Worm (Caenorhabditis elegans) whole organism, L4 larva: Measurements from ENCODE around the gene nhr-173.

Experiments
- F26F4.8 ChIP-seq: fragments of 200-800 bp; sonication (Bioruptor generic); conservative IDR thresholded peaks from 2 replicates; pipeline ENCODE4 v1.3.6; 2022; ENCODE audit warnings: missing genetic modification characterization, missing compliant biosample characterization
- F37D6.2 ChIP-seq: sonication (generic microtip); optimal IDR thresholded peaks from 2 replicates; lab custom pipeline; 2016; ENCODE audit warnings: mild to moderate bottlenecking, missing genetic modification characterization, missing compliant biosample characterization
- F49E8.2 ChIP-seq: sonication (generic microtip); optimal IDR thresholded peaks from 2 replicates; lab custom pipeline; 2016; ENCODE audit warnings: missing compliant biosample characterization, mild to moderate bottlenecking, missing genetic modification characterization, borderline replicate concordance
- R02D3.7 ChIP-seq: fragments of 150-350 bp; sonication (generic microtip); optimal IDR thresholded peaks from 3 replicates; lab custom pipeline; 2014; ENCODE audit warnings: missing biosample characterization, missing genetic modification characterization
- T26A8.4 ChIP-seq: fragments of 200-800 bp; sonication (Bioruptor generic); IDR thresholded peaks from 2 replicates; pipeline ENCODE4 v1.3.6; 2022; ENCODE audit warnings: missing genetic modification characterization, missing compliant biosample characterization
- Y105C5A.15 ChIP-seq: fragments of 200-800 bp; sonication (Bioruptor generic); IDR thresholded peaks from 2 replicates; pipeline ENCODE4 v1.3.6; 2022; ENCODE audit warnings: missing genetic modification characterization, missing compliant biosample characterization
- Y75B8A.6 ChIP-seq: fragments of 200-800 bp; sonication (Bioruptor generic); IDR thresholded peaks from 2 replicates; pipeline ENCODE4 v1.3.6; 2022; ENCODE audit warnings: missing genetic modification reagents, missing genetic modification characterization, missing compliant biosample characterization
- ZK337.2 ChIP-seq: fragments of 200-800 bp; sonication (Bioruptor generic); IDR thresholded peaks from 2 replicates; pipeline ENCODE4 v1.3.6; 2022; ENCODE audit warnings: missing genetic modification reagents, missing genetic modification characterization, missing compliant biosample characterization
- ZK546.5 ChIP-seq, 2 experiments: sonication (generic microtip); optimal IDR thresholded peaks; 2 replicates each; lab custom pipeline; 2017; ENCODE audit warnings: missing biosample characterization in 2 of 2, missing genetic modification characterization in 2 of 2
- aha-1 ChIP-seq: fragments of 150-350 bp; peaks from one replicate; lab custom pipeline; 2014; ENCODE audit warnings: missing biosample characterization, missing genetic modification characterization
- ceh-28 ChIP-seq: fragments of 150-350 bp; optimal IDR thresholded peaks from 2 replicates; lab custom pipeline; 2014; ENCODE audit warnings: missing biosample characterization, missing genetic modification reagents, missing genetic modification characterization
- ceh-32 ChIP-seq: sonication (generic microtip); optimal IDR thresholded peaks from 2 replicates; lab custom pipeline; 2016; ENCODE audit warnings: mild to moderate bottlenecking, missing genetic modification characterization, missing compliant biosample characterization; ENCODE audit not compliant: poor library complexity
- ceh-62 ChIP-seq: sonication (generic microtip); optimal IDR thresholded peaks from 2 replicates; lab custom pipeline; 2017; ENCODE audit warnings: missing biosample characterization, missing genetic modification characterization
- ceh-82 ChIP-seq: sonication (generic microtip); optimal IDR thresholded peaks from 2 replicates; lab custom pipeline; 2017; ENCODE audit warnings: missing biosample characterization, missing genetic modification characterization
- ces-1 ChIP-seq: fragments of 150-350 bp; sonication (generic microtip); optimal IDR thresholded peaks from 4 replicates; lab custom pipeline; 2014; ENCODE audit warnings: missing biosample characterization, missing genetic modification reagents, missing genetic modification characterization
- ctbp-1 ChIP-seq: fragments of 200-800 bp; sonication (Bioruptor generic); IDR thresholded peaks from 2 replicates; pipeline ENCODE4 v1.3.6; 2022; ENCODE audit warnings: missing genetic modification reagents, missing genetic modification characterization, missing compliant biosample characterization
- daf-12 ChIP-seq: fragments of 150-350 bp; optimal IDR thresholded peaks from 2 replicates; lab custom pipeline; 2014; ENCODE audit warnings: missing biosample characterization, missing genetic modification reagents, missing genetic modification characterization
- daf-19 ChIP-seq: fragments of 200-800 bp; sonication (Bioruptor generic); conservative IDR thresholded peaks from 2 replicates; pipeline ENCODE4 v1.3.6; 2022; ENCODE audit warnings: missing genetic modification characterization, missing compliant biosample characterization
- daf-8 ChIP-seq: fragments of 200-800 bp; sonication (Bioruptor generic); IDR thresholded peaks from 2 replicates; pipeline ENCODE4 v1.3.6; 2022; ENCODE audit warnings: missing genetic modification characterization, missing compliant biosample characterization
- dpl-1 ChIP-seq: fragments of 150-350 bp; optimal IDR thresholded peaks from 2 replicates; lab custom pipeline; 2014; ENCODE audit warnings: missing biosample characterization, missing genetic modification reagents, missing genetic modification characterization
- duxl-1 ChIP-seq: sonication (generic microtip); optimal IDR thresholded peaks from 2 replicates; lab custom pipeline; 2016; ENCODE audit warnings: mild to moderate bottlenecking, missing genetic modification characterization, moderate library complexity, missing compliant biosample characterization; ENCODE audit not compliant: poor library complexity
- hif-1 ChIP-seq, 2 experiments: sonication (generic microtip); optimal IDR thresholded peaks; 2 replicates each; lab custom pipeline; 2016 to 2017; ENCODE audit warnings: missing compliant biosample characterization in 2 of 2, missing genetic modification characterization in 2 of 2, missing genetic modification reagents in 2 of 2, missing genotype in 2 of 2, mild to moderate bottlenecking in 1 of 2
- hlh-11 ChIP-seq: fragments of 200-800 bp; sonication (Bioruptor generic); optimal IDR thresholded peaks from 2 replicates; lab custom pipeline; 2018; ENCODE audit warnings: mild to moderate bottlenecking, missing genetic modification characterization, missing compliant biosample characterization
- jun-1 ChIP-seq: fragments of 150-350 bp; optimal IDR thresholded peaks from 2 replicates; lab custom pipeline; 2014; ENCODE audit warnings: missing biosample characterization, missing genetic modification reagents, missing genetic modification characterization
- lim-7 ChIP-seq: fragments of 200-800 bp; sonication (Bioruptor generic); IDR thresholded peaks from 2 replicates; pipeline ENCODE4 v1.3.6; 2022; ENCODE audit warnings: missing genetic modification characterization, missing compliant biosample characterization
- lin-13 ChIP-seq: fragments of 150-350 bp; optimal IDR thresholded peaks from 2 replicates; lab custom pipeline; 2014; ENCODE audit warnings: missing biosample characterization, missing genetic modification reagents, missing genetic modification characterization
- lin-38 ChIP-seq: fragments of 200-800 bp; sonication (Bioruptor generic); IDR thresholded peaks from 2 replicates; pipeline ENCODE4 v1.3.6; 2022; ENCODE audit warnings: missing genetic modification reagents, missing genetic modification characterization, missing compliant biosample characterization
- lir-3 ChIP-seq: sonication (generic microtip); optimal IDR thresholded peaks from 2 replicates; lab custom pipeline; 2016; ENCODE audit warnings: mild to moderate bottlenecking, missing genetic modification characterization, missing compliant biosample characterization
- madf-5 ChIP-seq, 2 experiments: fragments of 200-800 bp; sonication (Bioruptor generic); IDR thresholded peaks; 2 replicates each; pipeline ENCODE4 v1.3.6; 2022; ENCODE audit warnings: missing compliant biosample characterization in 2 of 2, missing genetic modification characterization in 2 of 2
- madf-9 ChIP-seq: fragments of 200-800 bp; sonication (Bioruptor generic); conservative IDR thresholded peaks from 2 replicates; pipeline ENCODE4 v1.3.6; 2022; ENCODE audit warnings: missing genetic modification reagents, missing genetic modification characterization, missing compliant biosample characterization
- mdl-1 ChIP-seq, 2 experiments: fragments of 150-350 bp in 1 of 2; sonication (generic microtip) in 1 of 2; optimal IDR thresholded peaks; 2 replicates each; lab custom pipeline; 2014 to 2017; ENCODE audit warnings: missing biosample characterization in 2 of 2, missing genetic modification characterization in 2 of 2
- mxl-2 ChIP-seq: fragments of 200-800 bp; sonication (Bioruptor generic); conservative IDR thresholded peaks from 2 replicates; pipeline ENCODE4 v1.3.6; 2022; ENCODE audit warnings: missing genetic modification reagents, missing genetic modification characterization, missing compliant biosample characterization
- nhr-10 ChIP-seq: fragments of 150-350 bp; optimal IDR thresholded peaks from 2 replicates; lab custom pipeline; 2014; ENCODE audit warnings: missing biosample characterization, missing genetic modification characterization
- nhr-11 ChIP-seq: fragments of 150-350 bp; optimal IDR thresholded peaks from 2 replicates; lab custom pipeline; 2014; ENCODE audit warnings: missing biosample characterization, missing genetic modification characterization
- nhr-111 ChIP-seq: fragments of 200-800 bp; sonication (Bioruptor generic); optimal IDR thresholded peaks from 2 replicates; lab custom pipeline; 2018; ENCODE audit warnings: mild to moderate bottlenecking, missing genetic modification characterization, missing compliant biosample characterization
- nhr-237 ChIP-seq: sonication (generic microtip); optimal IDR thresholded peaks from 2 replicates; lab custom pipeline; 2017; ENCODE audit warnings: missing biosample characterization, missing genetic modification characterization
- nhr-41 ChIP-seq: fragments of 200-800 bp; sonication (Bioruptor generic); IDR thresholded peaks from 2 replicates; pipeline ENCODE4 v1.3.6; 2022; ENCODE audit warnings: missing genetic modification reagents, missing genetic modification characterization, missing compliant biosample characterization
- nhr-48 ChIP-seq: sonication (generic microtip); optimal IDR thresholded peaks from 2 replicates; lab custom pipeline; 2016; ENCODE audit warnings: mild to moderate bottlenecking, missing genetic modification characterization, missing compliant biosample characterization
- nhr-76 ChIP-seq: fragments of 150-350 bp; optimal IDR thresholded peaks from 2 replicates; lab custom pipeline; 2014; ENCODE audit warnings: missing biosample characterization, missing genetic modification characterization
- php-3 ChIP-seq: fragments of 200-800 bp; sonication (Bioruptor generic); IDR thresholded peaks from 2 replicates; pipeline ENCODE4 v1.3.6; 2022; ENCODE audit warnings: missing genetic modification reagents, missing genetic modification characterization, missing compliant biosample characterization
- pqm-1 ChIP-seq: sonication (generic microtip); optimal IDR thresholded peaks from 2 replicates; lab custom pipeline; 2017; ENCODE audit warnings: missing biosample characterization, missing genetic modification characterization
- rbr-2 ChIP-seq: sonication (generic microtip); optimal IDR thresholded peaks from 2 replicates; lab custom pipeline; 2016; ENCODE audit warnings: missing genotype, missing genetic modification characterization, missing compliant biosample characterization
- skn-1 ChIP-seq: fragments of 150-350 bp; optimal IDR thresholded peaks from 2 replicates; lab custom pipeline; 2014; ENCODE audit warnings: missing biosample characterization, missing genetic modification characterization
- snpc-1.2 ChIP-seq: fragments of 200-800 bp; sonication (Bioruptor generic); IDR thresholded peaks from 2 replicates; pipeline ENCODE4 v1.3.6; 2022; ENCODE audit warnings: missing genetic modification reagents, missing genetic modification characterization, missing compliant biosample characterization
- snpc-4 ChIP-seq: fragments of 150-350 bp; optimal IDR thresholded peaks from 2 replicates; lab custom pipeline; 2014; ENCODE audit warnings: missing biosample characterization, missing genetic modification characterization
- spr-1 ChIP-seq: sonication (generic microtip); optimal IDR thresholded peaks from 2 replicates; lab custom pipeline; 2016; ENCODE audit warnings: mild to moderate bottlenecking, missing genetic modification characterization, missing compliant biosample characterization
- spr-3 ChIP-seq: fragments of 200-800 bp; sonication (Bioruptor generic); optimal IDR thresholded peaks from 2 replicates; lab custom pipeline; 2018; ENCODE audit warnings: mild to moderate bottlenecking, missing genetic modification characterization, missing compliant biosample characterization
- tag-97 ChIP-seq: fragments of 200-800 bp; sonication (Bioruptor generic); IDR thresholded peaks from 2 replicates; pipeline ENCODE4 v1.3.6; 2022; ENCODE audit warnings: missing genetic modification characterization, missing compliant biosample characterization
- unc-130 ChIP-seq: sonication (generic microtip); optimal IDR thresholded peaks from 2 replicates; lab custom pipeline; 2016; ENCODE audit warnings: missing genetic modification reagents, missing genetic modification characterization, missing compliant biosample characterization
- unc-62 ChIP-seq, 3 experiments: fragments of 150-350 bp in 1 of 3; sonication (generic microtip); optimal IDR thresholded peaks in 2 of 3; peaks in 1 of 3; 1 replicate in 1 of 3; 2 replicates in 2 of 3; lab custom pipeline; 2014 to 2017; ENCODE audit warnings: missing biosample characterization in 3 of 3, missing genetic modification characterization in 3 of 3, missing genetic modification reagents in 3 of 3, missing genotype in 1 of 3
- zag-1 ChIP-seq: fragments of 150-350 bp; optimal IDR thresholded peaks from 2 replicates; lab custom pipeline; 2014; ENCODE audit warnings: missing biosample characterization, missing genetic modification characterization
- zfp-3 ChIP-seq: fragments of 200-800 bp; sonication (Bioruptor generic); conservative IDR thresholded peaks from 2 replicates; pipeline ENCODE4 v1.3.6; 2022; ENCODE audit warnings: missing genetic modification reagents, missing genetic modification characterization, missing compliant biosample characterization

nhr-173 gene

DNA sequence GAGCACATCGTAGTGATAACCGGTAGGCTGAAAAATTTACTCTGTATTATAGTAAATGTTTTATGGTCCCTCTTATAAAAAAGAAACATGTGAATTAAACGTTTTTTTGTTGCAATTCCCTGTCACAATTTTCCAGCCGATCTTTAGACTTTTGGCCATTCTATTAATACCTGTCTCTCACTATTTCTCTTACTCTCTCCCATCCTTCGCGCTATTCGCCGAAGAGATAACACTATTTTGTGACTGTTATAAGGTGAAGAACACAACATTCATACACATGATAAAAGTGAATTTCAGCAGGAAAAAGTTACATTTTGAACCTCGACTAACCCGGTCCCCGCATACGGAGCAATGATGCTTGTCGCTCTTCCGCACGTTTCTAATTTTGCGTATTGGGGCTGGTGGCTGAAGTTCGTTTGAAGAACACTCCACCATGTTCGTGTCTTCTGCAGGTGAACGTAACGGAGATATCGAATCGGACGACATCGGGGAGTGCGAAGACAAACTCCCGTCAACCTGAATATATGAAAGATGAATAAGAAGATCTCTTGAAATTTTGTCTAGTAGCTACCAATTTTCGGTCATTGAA is 16.2 kb upstream of the nhr-173 start (continued):
- TF ChIP-seq zfp-3 (GFP tag; lab: Robert Waterston, UW) (no peak), lin-13 (peak; percentile 18), F49E8.2 (tag; lab: Kevin White, UChicago) (no peak), snpc-4 (no peak), unc-130 (no peak), lim-7 (no peak), F37D6.2 (tag; lab: Kevin White, UChicago) (no peak), snpc-1.2 (GFP tag; lab: Robert Waterston, UW) (no peak), daf-8 (GFP tag; lab: Robert Waterston, UW) (no peak), spr-1 (tag; lab: Kevin White, UChicago) (no peak), nhr-41 (GFP tag; lab: Robert Waterston, UW) (no peak), rbr-2 (no peak), ceh-82 (tag; lab: Kevin White, UChicago) (no peak), nhr-11 (tag; lab: Kevin White, UChicago) (no peak), Y105C5A.15 (GFP tag; lab: Robert Waterston, UW) (no peak), php-3 (GFP tag; lab: Robert Waterston, UW) (no peak), mdl-1 (tag; optimal IDR thresholded peaks at IDR 0.05; lab: Kevin White, UChicago) (peak in 1 of 2 experiments; percentile 61), ceh-32 (tag; lab: Kevin White, UChicago) (no peak), tag-97 (GFP tag; lab: Robert Waterston, UW) (no peak), T26A8.4 (GFP tag; lab: Robert Waterston, UW) (no peak), nhr-111 (GFP tag; lab: Kevin White, UChicago) (no peak), lir-3 (tag; lab: Kevin White, UChicago) (no peak), duxl-1 (tag; lab: Kevin White, UChicago) (no peak), ces-1 (GFP tag; lab: Kevin White, UChicago) (no peak), skn-1 (tag; lab: Kevin White, UChicago) (no peak), madf-9 (GFP tag; lab: Robert Waterston, UW) (no peak), R02D3.7 (no peak), daf-12 (tag; lab: Kevin White, UChicago) (no peak), madf-5 (GFP tag; IDR thresholded peaks at IDR 0.05; lab: Robert Waterston, UW) (no peak), hlh-11 (tag; lab: Kevin White, UChicago) (peak; percentile 76), ceh-28 (tag; lab: Kevin White, UChicago) (no peak), mxl-2 (GFP tag; lab: Robert Waterston, UW) (no peak), daf-19 (GFP tag; lab: Robert Waterston, UW) (no peak), nhr-237 (tag; lab: Kevin White, UChicago) (no peak), zag-1 (tag; lab: Kevin White, UChicago) (no peak), nhr-76 (tag; lab: Kevin White, UChicago) (no peak), pqm-1 (tag; lab: Kevin White, UChicago) (peak; percentile 85), jun-1 (no peak), ZK337.2 (GFP tag; lab: Robert Waterston, UW) (no peak), ZK546.5 (tag; optimal IDR thresholded peaks at IDR 0.05; lab: Kevin White, UChicago) (no peak), spr-3 (GFP tag; lab: Kevin White, UChicago) (no peak), lin-38 (GFP tag; lab: Robert Waterston, UW) (no peak), hif-1 (tag; optimal IDR thresholded peaks at IDR 0.05; lab: Kevin White, UChicago) (no peak), Y75B8A.6 (GFP tag; lab: Robert Waterston, UW) (no peak), aha-1 (peak; percentile 63), ctbp-1 (no peak), F26F4.8 (GFP tag; lab: Robert Waterston, UW) (no peak), dpl-1 (no peak), ceh-62 (tag; lab: Kevin White, UChicago) (no peak), nhr-48 (peak; percentile 4), unc-62 (GFP tag; optimal IDR thresholded peaks at IDR 0.05 in 1 of 2; lab: Kevin White, UChicago) (peak in 1 of 2 experiments; percentile 72), unc-62 (tag; optimal IDR thresholded peaks at IDR 0.05; lab: Kevin White, UChicago) (no peak), nhr-10 (no peak)
